Fruit fly (Drosophila melanogaster) whole organism, adult: ENCODE measurements around the gene CG45544.

Experiments
- CG33017 ChIP-seq: fragments of 200-800 bp; sonication (Bioruptor generic); optimal IDR thresholded peaks from 2 replicates; lab custom pipeline; 2018; ENCODE audit warnings: missing biosample characterization, mild to moderate bottlenecking, missing genetic modification characterization, moderate library complexity
- CG7101 ChIP-seq: fragments of 200-800 bp; sonication (Bioruptor generic); optimal IDR thresholded peaks from 2 replicates; lab custom pipeline; 2018; ENCODE audit warnings: missing biosample characterization, mild to moderate bottlenecking, missing genetic modification characterization, moderate library complexity
- Clk ChIP-seq: fragments of 200-800 bp; sonication (Bioruptor generic); optimal IDR thresholded peaks from 2 replicates; lab custom pipeline; 2017; ENCODE audit warnings: missing biosample characterization, missing genetic modification characterization
- Mnt ChIP-seq: fragments of 200-800 bp; sonication (Bioruptor generic); optimal IDR thresholded peaks from 2 replicates; lab custom pipeline; 2016; ENCODE audit warnings: missing biosample characterization, mild to moderate bottlenecking, missing genetic modification characterization
- bab1 ChIP-seq: fragments of 200-800 bp; sonication (Bioruptor generic); optimal IDR thresholded peaks from 3 replicates; lab custom pipeline; 2019; ENCODE audit warnings: missing biosample characterization, mild to moderate bottlenecking, missing genetic modification characterization, moderate library complexity
- cic ChIP-seq: fragments of 200-800 bp; sonication (Bioruptor generic); optimal IDR thresholded peaks from 2 replicates; lab custom pipeline; 2017; ENCODE audit warnings: missing biosample characterization, mild to moderate bottlenecking, missing genetic modification characterization, moderate library complexity
- kay ChIP-seq: fragments of 200-800 bp; sonication (Bioruptor generic); peaks from one replicate; lab custom pipeline; 2016; ENCODE audit warnings: missing biosample characterization, missing genetic modification characterization, borderline replicate concordance
- tj ChIP-seq: fragments of 200-800 bp; sonication (Bioruptor generic); optimal IDR thresholded peaks from 3 replicates; lab custom pipeline; 2017; ENCODE audit warnings: missing biosample characterization, mild to moderate bottlenecking, missing genetic modification characterization, moderate library complexity

DNA sequence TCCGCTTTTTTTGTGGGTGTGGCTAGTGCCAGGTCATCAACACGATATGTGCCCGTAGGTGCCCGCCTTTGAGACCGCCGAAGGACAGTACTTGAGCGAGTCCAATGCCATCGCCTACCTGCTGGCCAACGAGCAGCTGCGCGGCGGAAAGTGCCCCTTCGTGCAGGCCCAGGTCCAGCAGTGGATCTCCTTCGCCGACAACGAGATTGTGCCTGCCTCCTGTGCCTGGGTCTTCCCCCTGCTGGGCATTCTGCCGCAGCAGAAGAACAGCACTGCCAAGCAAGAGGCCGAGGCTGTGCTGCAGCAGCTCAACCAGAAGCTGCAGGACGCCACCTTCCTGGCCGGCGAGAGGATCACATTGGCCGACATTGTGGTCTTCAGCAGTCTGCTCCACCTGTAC lies 35.7 kb upstream of the CG45544 start:
- TF ChIP-seq kay (GFP tag; lab: Kevin White, UChicago) (no peak), tj (no peak), Mnt (GFP tag; lab: Kevin White, UChicago) (no peak), CG33017 (no peak), CG7101 (no peak), bab1 (GFP tag; lab: Kevin White, UChicago) (no peak), cic (GFP tag; lab: Kevin White, UChicago) (no peak), Clk (no peak)
